Worm (Caenorhabditis elegans) whole organism, L4/young adult: ENCODE measurements around the gene clec-10.
"Not testable (repeated sequence)": the region's sequence is repeated elsewhere in the genome, so short reads cannot be mapped to it uniquely, and the experiment has no call there.

ENCODE experiments used
- W03F9.2 ChIP-seq: fragments of 150-350 bp; optimal IDR thresholded peaks from 2 replicates; lab custom pipeline; 2014; ENCODE audit warnings: missing biosample characterization, missing genetic modification characterization
- dao-5 ChIP-seq: sonication (generic microtip); optimal IDR thresholded peaks from 2 replicates; lab custom pipeline; 2016; ENCODE audit warnings: missing genotype, missing genetic modification characterization, moderate library complexity, missing compliant biosample characterization
- him-1 ChIP-seq: sonication (generic microtip); optimal IDR thresholded peaks from 2 replicates; lab custom pipeline; 2016; ENCODE audit warnings: missing genotype, missing genetic modification reagents, missing genetic modification characterization, missing compliant biosample characterization

The clec-10 gene

DNA sequence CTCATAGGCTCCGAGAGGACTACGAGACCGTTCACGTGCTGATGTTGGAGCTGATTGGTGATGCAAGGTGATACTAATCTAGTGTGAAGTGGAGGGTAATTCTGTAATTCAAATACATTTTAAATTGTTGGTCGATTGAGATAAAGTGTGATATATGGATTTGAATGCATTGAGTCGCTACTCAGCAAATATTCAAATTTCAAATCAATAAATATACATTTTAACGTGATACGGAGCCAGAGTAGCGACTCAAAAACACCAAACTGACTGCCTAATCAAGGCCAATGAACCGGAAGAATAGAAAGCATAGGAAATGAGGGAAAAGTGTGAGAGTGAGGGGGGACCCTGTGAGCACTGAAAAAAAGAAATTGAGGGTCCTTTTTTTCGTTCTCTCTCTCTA, 3.2 kb upstream of the clec-10 start, which contains the start of gene C03H5.6:
C03H5.6 (minus strand) TSS at position 101 of the 400 bp plus-strand sequence.
- no peak for TF ChIP-seq W03F9.2 (tag; lab: Kevin White, UChicago)
- no peak for TF ChIP-seq dao-5 (tag; lab: Kevin White, UChicago)

DNA sequence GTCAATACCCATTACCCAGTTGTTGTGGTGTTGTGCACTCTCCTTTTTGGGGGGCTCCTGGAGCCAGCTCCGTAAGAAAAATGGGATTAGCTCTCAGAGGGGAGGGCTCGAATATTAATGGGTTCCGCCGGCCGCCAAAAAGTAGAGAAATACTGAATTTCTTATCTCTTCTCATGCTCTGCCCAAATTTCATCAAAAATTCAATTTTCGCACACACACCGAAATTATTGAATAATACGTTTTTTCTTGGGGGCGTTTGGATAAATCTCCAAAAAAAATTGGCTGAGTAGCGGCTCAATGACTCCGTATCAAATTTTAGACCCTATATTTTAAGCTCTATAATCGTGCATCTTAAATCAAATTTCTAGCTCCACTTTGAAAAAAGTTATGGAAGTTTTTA, 2.3 kb upstream of the clec-10 start:
- TF ChIP-seq W03F9.2 (tag; lab: Kevin White, UChicago) (no peak), him-1 (tag; lab: Kevin White, UChicago) (no peak), dao-5 (tag; lab: Kevin White, UChicago) (no peak)

DNA sequence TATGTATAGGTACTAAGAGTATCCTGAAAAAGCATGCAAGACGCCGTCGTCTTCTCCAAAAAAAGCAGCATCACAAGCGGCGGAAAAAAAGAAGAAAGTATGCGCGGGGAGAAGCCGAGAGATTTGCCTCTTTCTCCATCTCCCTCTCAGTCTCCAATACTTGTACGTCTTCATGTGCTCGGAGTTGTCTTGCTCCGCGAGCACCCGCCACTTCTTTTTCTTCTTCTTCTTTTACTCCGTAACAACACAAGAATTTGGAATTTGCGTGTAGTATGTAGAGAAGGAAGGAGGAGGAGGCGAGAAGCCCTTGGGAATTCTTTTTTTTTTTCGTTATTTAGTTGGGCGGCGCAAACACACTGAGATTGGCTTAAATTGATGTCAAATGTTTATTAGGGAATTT, 1.3 kb upstream of the clec-10 start:
- TF ChIP-seq him-1 (tag; lab: Kevin White, UChicago): peak; percentile 27
- no peak for TF ChIP-seq W03F9.2 (tag; lab: Kevin White, UChicago)

DNA sequence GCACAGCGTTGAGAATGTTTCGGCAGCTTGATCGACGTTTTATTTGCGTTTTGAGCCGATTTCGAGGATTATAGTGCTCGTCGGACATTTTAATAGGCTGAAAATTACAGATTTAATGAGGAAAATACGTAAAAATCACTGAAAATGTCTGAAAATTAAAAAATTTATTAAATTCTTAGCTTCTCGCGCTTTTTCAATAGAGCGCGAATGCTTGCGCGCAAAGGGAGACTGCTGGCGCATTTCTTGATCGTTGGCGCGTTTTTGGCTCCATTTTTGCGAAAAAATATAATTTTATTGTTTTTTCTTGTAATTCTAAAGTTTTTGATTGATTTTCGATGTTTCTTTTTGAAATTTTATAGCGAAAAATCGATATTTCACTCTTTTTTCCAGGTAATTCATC, 8.4 kb downstream of the clec-10 start, which contains the start of the genes dnsn-1 and C24H12.4:
dnsn-1 (minus strand) TSS at position 101 of the 400 bp plus-strand sequence.
C24H12.4 (plus strand) TSS at position 391 of the 400 bp plus-strand sequence.
- TF ChIP-seq W03F9.2 (tag; lab: Kevin White, UChicago) (peak; percentile 92), him-1 (tag; lab: Kevin White, UChicago) (peak; percentile 62), dao-5 (tag; lab: Kevin White, UChicago) (no peak)

DNA sequence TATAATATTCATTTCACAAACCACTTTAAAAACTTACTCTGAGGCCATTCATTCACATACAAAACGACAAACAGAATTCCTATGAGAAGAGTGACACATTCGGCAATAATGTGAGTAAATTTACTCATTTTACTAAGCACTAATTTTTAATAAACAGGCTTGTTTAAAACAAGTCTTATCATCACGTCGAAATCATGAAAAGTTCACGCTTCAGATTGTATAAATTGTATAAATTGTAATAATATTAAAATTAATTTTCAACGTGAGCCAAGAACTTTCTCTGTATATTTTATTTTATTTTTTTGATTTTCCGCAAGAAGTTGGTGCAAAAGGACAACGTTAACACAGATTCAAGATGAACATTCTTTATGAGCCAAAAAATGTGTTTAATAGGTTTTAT, 16.3 kb downstream of the clec-10 start, which contains the start of gene C24H12.6:
C24H12.6 (minus strand) TSS at position 101 of the 400 bp plus-strand sequence.
- TF ChIP-seq W03F9.2 (tag; lab: Kevin White, UChicago): no peak
- TF ChIP-seq dao-5 (tag; lab: Kevin White, UChicago): no peak
- TF ChIP-seq him-1 (tag; lab: Kevin White, UChicago): no peak

DNA sequence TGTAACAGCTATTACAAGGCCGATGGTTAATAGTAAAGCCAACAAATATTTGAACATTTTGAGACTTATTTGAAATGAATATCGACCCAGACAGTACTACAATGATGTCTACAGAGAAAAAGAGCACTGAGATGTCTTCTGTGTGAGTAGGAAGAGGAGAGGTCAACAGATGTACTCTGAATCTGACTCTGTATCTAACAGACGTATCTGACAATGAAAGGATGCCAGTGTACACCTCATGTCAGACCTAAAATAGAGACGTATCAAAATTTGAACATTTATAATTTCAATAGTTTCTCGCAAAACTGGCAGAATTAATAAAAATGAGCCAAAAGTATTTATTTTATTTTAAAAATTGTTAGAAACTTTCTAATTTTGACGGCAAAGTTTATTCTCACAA, 20.6 kb downstream of the clec-10 start, which contains the start of gene C24H12.8:
C24H12.8 (minus strand) TSS at position 101 of the 400 bp plus-strand sequence.
- no peak for TF ChIP-seq W03F9.2 (tag; lab: Kevin White, UChicago)
- TF ChIP-seq dao-5 (tag; lab: Kevin White, UChicago): no peak
- TF ChIP-seq him-1 (tag; lab: Kevin White, UChicago): no peak

DNA sequence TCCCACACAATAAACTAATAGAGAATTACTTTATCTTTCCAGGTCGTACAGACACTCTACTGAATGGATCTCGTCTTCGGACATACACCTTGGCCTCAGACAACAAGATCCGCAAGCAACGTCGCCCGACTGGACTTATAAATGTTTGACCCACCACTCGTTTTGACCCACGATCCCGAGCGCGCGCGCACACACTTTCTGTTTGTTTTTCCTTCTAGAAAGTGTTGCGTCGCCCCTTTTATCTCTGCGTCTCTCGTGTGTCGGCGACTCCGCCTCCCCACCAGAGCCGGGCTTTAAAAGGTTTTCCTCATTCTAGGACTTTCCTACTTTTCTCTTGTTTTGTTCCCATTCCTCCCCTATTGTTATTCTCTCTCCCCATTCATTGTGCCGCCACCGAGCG, 34.8 kb downstream of the clec-10 start:
- TF ChIP-seq dao-5 (tag; lab: Kevin White, UChicago) (no peak), W03F9.2 (tag; lab: Kevin White, UChicago) (no peak), him-1 (tag; lab: Kevin White, UChicago) (no peak)

DNA sequence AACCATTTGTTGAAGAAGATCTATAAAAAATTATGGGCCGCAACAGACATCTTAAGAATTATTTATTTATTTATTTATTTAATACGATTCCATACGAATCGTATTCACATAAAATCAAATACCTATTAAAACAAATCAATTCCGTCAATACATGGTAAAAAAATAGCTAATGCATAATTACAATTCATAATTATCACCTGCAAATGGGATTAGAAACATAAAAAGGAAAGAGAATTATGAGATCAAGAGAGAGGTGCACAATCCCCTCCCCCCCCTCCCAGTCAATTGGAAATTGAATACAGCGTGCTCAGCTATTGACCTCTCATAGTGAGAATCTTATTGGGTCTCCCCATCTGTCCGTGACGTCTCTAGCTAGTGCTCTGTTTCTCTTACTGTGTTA, 38.6 kb downstream of the clec-10 start, which contains the start of gene C24H12.1:
C24H12.1 (plus strand) TSS at position 301 of the 400 bp plus-strand sequence.
- not testable (repeated sequence) for TF ChIP-seq him-1, dao-5, W03F9.2 (tag; lab: Kevin White, UChicago)
